Fruit fly (Drosophila melanogaster) whole organism, embryonic: Measurements from ENCODE around the gene Sqor.
A peak's percentile ranks its signal among the peaks of the same experiment; 100 is the strongest.

ENCODE experiments used
- Atf6 ChIP-seq: fragments of 200-800 bp; sonication (Bioruptor generic); IDR thresholded peaks from 2 replicates; pipeline ENCODE4 v1.3.6; 2022; ENCODE audit warnings: missing biosample characterization, missing genetic modification characterization
- CG10431 ChIP-seq: fragments of 200-800 bp; sonication (Bioruptor generic); optimal IDR thresholded peaks from 3 replicates; lab custom pipeline; 2018; ENCODE audit warnings: missing biosample characterization, mild to moderate bottlenecking, missing genetic modification characterization
- CG13894 ChIP-seq: fragments of 200-800 bp; sonication (Bioruptor generic); optimal IDR thresholded peaks from 3 replicates; lab custom pipeline; 2018; ENCODE audit warnings: missing biosample characterization, mild to moderate bottlenecking, missing genetic modification characterization, moderate library complexity
- CG1603 ChIP-seq: fragments of 200-800 bp; sonication (Bioruptor generic); optimal IDR thresholded peaks from 2 replicates; lab custom pipeline; 2019; ENCODE audit warnings: missing biosample characterization, mild to moderate bottlenecking, missing genetic modification characterization, moderate library complexity
- CG17361 ChIP-seq: fragments of 200-800 bp; sonication (Bioruptor generic); IDR thresholded peaks from 3 replicates; pipeline ENCODE4 v1.3.6; 2022; ENCODE audit warnings: missing biosample characterization, missing genetic modification characterization
- CG18262 ChIP-seq: fragments of 200-800 bp; optimal IDR thresholded peaks from 3 replicates; lab custom pipeline; 2019; ENCODE audit warnings: missing biosample characterization, mild to moderate bottlenecking, missing genetic modification characterization, moderate library complexity
- CG2199 ChIP-seq: fragments of 200-800 bp; sonication (Bioruptor generic); IDR thresholded peaks from 3 replicates; pipeline ENCODE4 v1.3.6; 2022; ENCODE audit warnings: missing biosample characterization, missing genetic modification characterization
- CG33557 ChIP-seq: fragments of 200-800 bp; sonication (Bioruptor generic); optimal IDR thresholded peaks from 2 replicates; lab custom pipeline; 2019; ENCODE audit warnings: missing biosample characterization, mild to moderate bottlenecking, missing genetic modification characterization, moderate library complexity
- CoRest ChIP-seq: fragments of 200-800 bp; sonication (Bioruptor generic); optimal IDR thresholded peaks from 3 replicates; lab custom pipeline; 2018; ENCODE audit warnings: missing biosample characterization, mild to moderate bottlenecking, missing genetic modification characterization, moderate library complexity
- Hr3 ChIP-seq: fragments of 200-800 bp; sonication (Bioruptor generic); optimal IDR thresholded peaks from 3 replicates; lab custom pipeline; 2016; ENCODE audit warnings: missing biosample characterization, missing genetic modification characterization
- Mad ChIP-seq: fragments of 200-800 bp; sonication (Bioruptor generic); optimal IDR thresholded peaks from 2 replicates; lab custom pipeline; 2016; ENCODE audit warnings: missing biosample characterization, missing genetic modification characterization
- Med ChIP-seq: fragments of 200-800 bp; sonication (Bioruptor generic); peaks from one replicate; lab custom pipeline; 2016; ENCODE audit warnings: missing biosample characterization, missing genetic modification characterization, mild to moderate bottlenecking, inconsistent platforms, moderate library complexity
- Pdp1 ChIP-seq, 2 experiments: fragments of 200-800 bp; sonication (Bioruptor generic); optimal IDR thresholded peaks; 3 replicates each; lab custom pipeline; 2016; ENCODE audit warnings: missing biosample characterization in 2 of 2, missing genetic modification characterization in 2 of 2, mild to moderate bottlenecking in 1 of 2, moderate library complexity in 1 of 2
- Sox102F ChIP-seq: fragments of 200-800 bp; sonication (Bioruptor generic); optimal IDR thresholded peaks from 2 replicates; lab custom pipeline; 2018; ENCODE audit warnings: missing biosample characterization, mild to moderate bottlenecking, missing genetic modification characterization, moderate library complexity
- Stat92E ChIP-seq, 3 experiments: fragments of >200 bp in 2 of 3; fragments of 200-800 bp in 1 of 3; sonication (Bioruptor generic) in 1 of 3; optimal IDR thresholded peaks; 2 replicates each; lab custom pipeline; 2017 to 2019; ENCODE audit warnings: missing biosample characterization in 3 of 3, missing genetic modification characterization in 3 of 3, mild to moderate bottlenecking in 1 of 3, moderate library complexity in 1 of 3
- abd-A ChIP-seq: fragments of 200-800 bp; sonication (Bioruptor generic); optimal IDR thresholded peaks from 3 replicates; lab custom pipeline; 2019; ENCODE audit warnings: missing biosample characterization, mild to moderate bottlenecking, missing genetic modification characterization, moderate library complexity
- bigmax ChIP-seq: fragments of 200-800 bp; sonication (Bioruptor generic); optimal IDR thresholded peaks from 2 replicates; lab custom pipeline; 2018; ENCODE audit warnings: missing biosample characterization, mild to moderate bottlenecking, missing genetic modification characterization
- bsh ChIP-seq, 2 experiments: fragments of 200-800 bp; sonication (Bioruptor generic); optimal IDR thresholded peaks; 2 replicates each; lab custom pipeline; 2017 to 2018; ENCODE audit warnings: mild to moderate bottlenecking in 2 of 2, missing biosample characterization in 2 of 2, missing genetic modification characterization in 2 of 2, moderate library complexity in 1 of 2
- cad ChIP-seq: fragments of >200 bp; optimal IDR thresholded peaks from 2 replicates; lab custom pipeline; 2017; ENCODE audit warnings: missing biosample characterization, missing genetic modification characterization
- fru ChIP-seq: fragments of >200 bp; optimal IDR thresholded peaks from 2 replicates; lab custom pipeline; 2017
- gem ChIP-seq: fragments of 200-800 bp; sonication (Bioruptor generic); optimal IDR thresholded peaks from 2 replicates; lab custom pipeline; 2019; ENCODE audit warnings: missing biosample characterization, mild to moderate bottlenecking, missing genetic modification characterization, moderate library complexity
- gsb ChIP-seq: fragments of 200-800 bp; sonication (Bioruptor generic); IDR thresholded peaks from 2 replicates; pipeline ENCODE4 v1.3.6; 2022; ENCODE audit warnings: missing biosample characterization, missing genetic modification characterization
- insv ChIP-seq, 2 experiments: fragments of 200-800 bp; sonication (Bioruptor generic); optimal IDR thresholded peaks; 3 replicates each; lab custom pipeline; 2016 to 2018; ENCODE audit warnings: missing biosample characterization in 2 of 2, missing genetic modification characterization in 2 of 2
- inv ChIP-seq: fragments of 200-800 bp; sonication (Bioruptor generic); IDR thresholded peaks from 2 replicates; pipeline ENCODE4 v1.3.6; 2022; ENCODE audit warnings: missing biosample characterization, missing genetic modification characterization; ENCODE audit not compliant: partially characterized antibody
- jumu ChIP-seq: fragments of 200-800 bp; sonication (Bioruptor generic); optimal IDR thresholded peaks from 3 replicates; lab custom pipeline; 2016; ENCODE audit warnings: missing biosample characterization, missing genetic modification characterization
- kni ChIP-seq: fragments of 200-800 bp; sonication (Bioruptor generic); optimal IDR thresholded peaks from 3 replicates; lab custom pipeline; 2017; ENCODE audit warnings: mild to moderate bottlenecking, missing biosample characterization, missing genetic modification reagents, missing genetic modification characterization
- onecut ChIP-seq: fragments of 200-800 bp; sonication (Bioruptor generic); IDR thresholded peaks from 2 replicates; pipeline ENCODE4 v1.3.6; 2022; ENCODE audit warnings: missing biosample characterization, missing genetic modification characterization
- phol ChIP-seq: fragments of 200-800 bp; sonication (Bioruptor generic); optimal IDR thresholded peaks from 3 replicates; lab custom pipeline; 2018; ENCODE audit warnings: missing biosample characterization, mild to moderate bottlenecking, missing genetic modification characterization, moderate library complexity
- pnt ChIP-seq: fragments of 200-800 bp; sonication (Bioruptor generic); optimal IDR thresholded peaks from 3 replicates; lab custom pipeline; 2016; ENCODE audit warnings: missing biosample characterization, missing genetic modification characterization
- pros ChIP-seq: fragments of 200-800 bp; sonication (Bioruptor generic); optimal IDR thresholded peaks from 3 replicates; lab custom pipeline; 2019; ENCODE audit warnings: missing biosample characterization, mild to moderate bottlenecking, missing genetic modification characterization, moderate library complexity
- row ChIP-seq: fragments of 200-800 bp; sonication (Bioruptor generic); IDR thresholded peaks from 3 replicates; pipeline ENCODE4 v1.3.6; 2022; ENCODE audit warnings: missing biosample characterization, missing genetic modification characterization
- salm ChIP-seq: fragments of 200-800 bp; sonication (Bioruptor generic); optimal IDR thresholded peaks from 2 replicates; lab custom pipeline; 2018; ENCODE audit warnings: missing biosample characterization, mild to moderate bottlenecking, missing genetic modification characterization
- sens ChIP-seq: fragments of 200-800 bp; sonication (Bioruptor generic); peaks from one replicate; lab custom pipeline; 2016; ENCODE audit warnings: missing biosample characterization, missing genetic modification characterization
- slou ChIP-seq: fragments of 200-800 bp; sonication (Bioruptor generic); optimal IDR thresholded peaks from 3 replicates; lab custom pipeline; 2016; ENCODE audit warnings: missing biosample characterization, missing genetic modification characterization
- ttk ChIP-seq: fragments of 200-800 bp; sonication (Bioruptor generic); IDR thresholded peaks from 2 replicates; pipeline ENCODE4 v2.1.2; 2022; ENCODE audit warnings: missing biosample characterization, missing genetic modification characterization
- vvl ChIP-seq: fragments of 200-800 bp; sonication (Bioruptor generic); IDR thresholded peaks from 2 replicates; pipeline ENCODE4 v1.3.6; 2022; ENCODE audit warnings: missing biosample characterization, missing genetic modification characterization
- zen ChIP-seq: fragments of 200-800 bp; sonication (Bioruptor generic); optimal IDR thresholded peaks from 3 replicates; lab custom pipeline; 2018; ENCODE audit warnings: missing biosample characterization, mild to moderate bottlenecking, missing genetic modification characterization, moderate library complexity
- zf30C ChIP-seq: fragments of 200-800 bp; sonication (Bioruptor generic); optimal IDR thresholded peaks from 3 replicates; lab custom pipeline; 2018; ENCODE audit warnings: missing biosample characterization, mild to moderate bottlenecking, missing genetic modification characterization

The Sqor gene

dm6 chr3L:4228187-4228836 lies 11.7 kb upstream of the Sqor start (continued):
- no peak for TF ChIP-seq fru (lab: Kevin White, UChicago)
- TF ChIP-seq Hr3 (GFP tag; lab: Kevin White, UChicago): peak; percentile 97
- peak; percentile 49 for TF ChIP-seq slou (GFP tag; lab: Kevin White, UChicago)
- peak; percentile 38 for TF ChIP-seq bigmax (GFP tag; lab: Kevin White, UChicago)
- TF ChIP-seq zen (tag; lab: Kevin White, UChicago): peak; percentile 88
- peak; percentile 97 for TF ChIP-seq CoRest (tag; lab: Kevin White, UChicago)
- peak; percentile 97 for TF ChIP-seq CG17361 (GFP tag; lab: Robert Waterston, UW)
- peak; percentile 96 for TF ChIP-seq kni
- TF ChIP-seq jumu: peak; percentile 97
- TF ChIP-seq insv (GFP tag; optimal IDR thresholded peaks at IDR 0.05; lab: Kevin White, UChicago): peak; percentile 32 to 62
- peak; percentile 91 for TF ChIP-seq Atf6
- TF ChIP-seq CG33557 (GFP tag; lab: Kevin White, UChicago): peak; percentile 95
- TF ChIP-seq gsb: peak; percentile 88
- peak; percentile 93 for TF ChIP-seq Mad (GFP tag; lab: Kevin White, UChicago)
- no peak for TF ChIP-seq inv (GFP tag; lab: Robert Waterston, UW)

DNA sequence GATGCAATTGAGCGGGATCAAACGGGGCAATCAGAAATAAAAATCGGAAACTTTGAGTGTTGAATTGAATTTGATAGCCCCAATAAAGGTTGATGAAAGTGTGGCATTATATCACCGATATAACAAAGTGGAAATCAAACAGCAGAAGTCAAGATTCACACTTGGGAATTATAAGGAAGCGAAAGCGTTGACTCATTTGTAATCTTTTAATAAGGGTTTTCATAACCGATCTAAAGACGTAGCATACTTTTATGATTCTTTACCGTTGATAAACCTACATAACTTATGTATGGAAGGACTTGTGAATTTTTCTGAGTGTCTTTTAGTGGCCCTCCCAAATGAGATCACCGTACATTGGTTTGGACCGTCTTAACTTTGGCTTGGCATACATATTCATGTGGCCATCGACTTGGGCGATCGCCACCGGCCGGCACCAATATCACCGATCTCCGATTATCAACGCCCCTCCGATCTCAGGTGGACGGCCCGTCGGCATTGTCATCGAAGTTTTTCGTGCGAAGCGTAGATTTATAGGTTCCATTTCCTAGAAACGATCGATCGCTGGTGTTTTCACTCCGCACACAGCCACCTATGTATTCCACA lies 10.5 kb upstream of the Sqor start:
- TF ChIP-seq CG18262 (peak; percentile 4), CG2199 (GFP tag; lab: Robert Waterston, UW) (0 out of 3 replicates have a peak, but pooled peaks have one; percentile 43), pros (GFP tag; lab: Kevin White, UChicago) (peak; percentile 55), CG10431 (no peak), Pdp1 (GFP tag; optimal IDR thresholded peaks at IDR 0.05; lab: Kevin White, UChicago) (peak in 1 of 2 experiments; percentile 13), CG1603 (tag; lab: Kevin White, UChicago) (peak; percentile 3), salm (tag; lab: Kevin White, UChicago) (no peak), gem (tag; lab: Kevin White, UChicago) (peak; percentile 16), abd-A (tag; lab: Kevin White, UChicago) (no peak), Sox102F (GFP tag; lab: Kevin White, UChicago) (peak; percentile 9), phol (peak; percentile 12), pnt (GFP tag; lab: Kevin White, UChicago) (no peak), zf30C (GFP tag; lab: Kevin White, UChicago) (peak; percentile 24), vvl (GFP tag; lab: Robert Waterston, UW) (peak; percentile 66), bsh (GFP tag; optimal IDR thresholded peaks at IDR 0.05; lab: Kevin White, UChicago) (peak in 1 of 2 experiments; percentile 14), sens (GFP tag; lab: Kevin White, UChicago) (peak; percentile 82), cad (GFP tag; lab: Kevin White, UChicago) (peak; percentile 7), ttk (GFP tag; lab: Robert Waterston, UW) (no peak), Stat92E (GFP tag; optimal IDR thresholded peaks at IDR 0.05; lab: Kevin White, UChicago) (peak in 1 of 3 experiments; percentile 89), CG13894 (tag; lab: Kevin White, UChicago) (peak; percentile 27), row (GFP tag; lab: Robert Waterston, UW) (peak; percentile 16; the same call in 1 of the 3 replicates), Med (peak; percentile 19), onecut (GFP tag; lab: Robert Waterston, UW) (peak; percentile 64)
